Worm (Caenorhabditis elegans): ENCODE data around the gene F21D5.9.

DNA sequence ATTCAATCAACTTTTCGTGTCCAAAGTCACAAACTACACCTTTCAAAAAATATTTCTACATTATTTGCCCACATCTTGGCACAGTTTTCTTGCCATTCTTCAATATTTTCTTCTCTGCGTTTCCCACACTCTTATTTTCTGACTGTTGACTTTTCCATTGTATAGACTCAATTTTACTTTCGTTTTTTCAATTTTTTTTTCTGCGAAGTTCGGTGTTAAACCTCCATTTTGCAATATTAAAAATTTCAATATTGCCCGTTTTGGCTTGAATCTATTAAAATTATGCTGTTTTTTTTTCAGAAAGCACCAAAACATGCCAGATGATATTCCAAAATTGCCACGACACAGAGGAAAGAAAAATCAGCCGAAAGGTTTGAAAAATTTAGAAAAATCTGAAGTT, 40.7 kb downstream of the F21D5.9 start, which contains the start of gene cdc-50.B:
- TF ChIP-seq nhr-43 (tag; optimal IDR thresholded peaks at IDR 0.05; ENCODE audit: poor library complexity, severe bottlenecking) (no peak), egl-5 (tag; optimal IDR thresholded peaks at IDR 0.05) (no peak), ama-1 (optimal IDR thresholded peaks at IDR 0.05) (no peak), nhr-28 (tag; optimal IDR thresholded peaks at IDR 0.05) (no peak), ceh-28 (tag; optimal IDR thresholded peaks at IDR 0.05) (no peak), nhr-25 (tag; optimal IDR thresholded peaks at IDR 0.05) (no peak), R02D3.7 (tag; optimal IDR thresholded peaks at IDR 0.05) (no peak), ztf-11 (tag; optimal IDR thresholded peaks at IDR 0.05) (no peak)
